Worm (Caenorhabditis elegans) whole organism, L4 larva: Measurements from ENCODE around the gene zak-1.
A peak's percentile ranks its signal among the peaks of the same experiment; 100 is the strongest.

ENCODE experiments used
- F10B5.3 ChIP-seq: sonication (generic microtip); optimal IDR thresholded peaks from 2 replicates; lab custom pipeline; 2016; ENCODE audit warnings: mild to moderate bottlenecking, missing genetic modification characterization, missing compliant biosample characterization
- F37D6.2 ChIP-seq: sonication (generic microtip); optimal IDR thresholded peaks from 2 replicates; lab custom pipeline; 2016; ENCODE audit warnings: mild to moderate bottlenecking, missing genetic modification characterization, missing compliant biosample characterization
- F49E8.2 ChIP-seq: sonication (generic microtip); optimal IDR thresholded peaks from 2 replicates; lab custom pipeline; 2016; ENCODE audit warnings: missing compliant biosample characterization, mild to moderate bottlenecking, missing genetic modification characterization, borderline replicate concordance
- R02D3.7 ChIP-seq: fragments of 150-350 bp; sonication (generic microtip); optimal IDR thresholded peaks from 3 replicates; lab custom pipeline; 2014; ENCODE audit warnings: missing biosample characterization, missing genetic modification characterization
- Y105C5A.15 ChIP-seq: fragments of 200-800 bp; sonication (Bioruptor generic); IDR thresholded peaks from 2 replicates; pipeline ENCODE4 v1.3.6; 2022; ENCODE audit warnings: missing genetic modification characterization, missing compliant biosample characterization
- Y5F2A.4 ChIP-seq: fragments of 200-800 bp; sonication (Bioruptor generic); optimal IDR thresholded peaks from 2 replicates; lab custom pipeline; 2018; ENCODE audit warnings: mild to moderate bottlenecking, missing genetic modification characterization, missing compliant biosample characterization
- ZK546.5 ChIP-seq, 2 experiments: sonication (generic microtip); optimal IDR thresholded peaks; 2 replicates each; lab custom pipeline; 2017; ENCODE audit warnings: missing biosample characterization in 2 of 2, missing genetic modification characterization in 2 of 2
- arid-1 ChIP-seq: fragments of 200-800 bp; sonication (Bioruptor generic); conservative IDR thresholded peaks from 2 replicates; pipeline ENCODE4 v1.3.6; 2022; ENCODE audit warnings: missing genetic modification reagents, missing genetic modification characterization, missing compliant biosample characterization
- ceh-28 ChIP-seq: fragments of 150-350 bp; optimal IDR thresholded peaks from 2 replicates; lab custom pipeline; 2014; ENCODE audit warnings: missing biosample characterization, missing genetic modification reagents, missing genetic modification characterization
- ceh-32 ChIP-seq: sonication (generic microtip); optimal IDR thresholded peaks from 2 replicates; lab custom pipeline; 2016; ENCODE audit warnings: mild to moderate bottlenecking, missing genetic modification characterization, missing compliant biosample characterization; ENCODE audit not compliant: poor library complexity
- ceh-44 ChIP-seq: fragments of 200-800 bp; sonication (Bioruptor generic); IDR thresholded peaks from 2 replicates; pipeline ENCODE4 v1.3.6; 2022; ENCODE audit warnings: missing genetic modification reagents, missing genetic modification characterization, missing compliant biosample characterization
- ceh-82 ChIP-seq: sonication (generic microtip); optimal IDR thresholded peaks from 2 replicates; lab custom pipeline; 2017; ENCODE audit warnings: missing biosample characterization, missing genetic modification characterization
- cey-2 ChIP-seq: sonication (generic microtip); optimal IDR thresholded peaks from 3 replicates; lab custom pipeline; 2017; ENCODE audit warnings: missing genetic modification characterization, mild to moderate bottlenecking, missing compliant biosample characterization, antibody characterized with exemption, borderline replicate concordance; ENCODE audit not compliant: insufficient read depth
- ctbp-1 ChIP-seq: fragments of 200-800 bp; sonication (Bioruptor generic); IDR thresholded peaks from 2 replicates; pipeline ENCODE4 v1.3.6; 2022; ENCODE audit warnings: missing genetic modification reagents, missing genetic modification characterization, missing compliant biosample characterization
- daf-16 ChIP-seq, 3 experiments: sonication (generic microtip); optimal IDR thresholded peaks; 2 replicates each; lab custom pipeline; 2016 to 2017; ENCODE audit warnings: missing genetic modification characterization in 3 of 3, missing genetic modification reagents in 3 of 3, mild to moderate bottlenecking in 2 of 3, missing compliant biosample characterization in 2 of 3, missing biosample characterization in 1 of 3, moderate library complexity in 1 of 3
- daf-19 ChIP-seq: fragments of 200-800 bp; sonication (Bioruptor generic); conservative IDR thresholded peaks from 2 replicates; pipeline ENCODE4 v1.3.6; 2022; ENCODE audit warnings: missing genetic modification characterization, missing compliant biosample characterization
- dmd-6 ChIP-seq: fragments of 200-800 bp; sonication (Bioruptor generic); IDR thresholded peaks from 2 replicates; pipeline ENCODE4 v1.3.6; 2022; ENCODE audit warnings: missing genetic modification reagents, missing genetic modification characterization, missing compliant biosample characterization
- dmd-9 ChIP-seq: fragments of 200-800 bp; sonication (Bioruptor generic); IDR thresholded peaks from 2 replicates; pipeline ENCODE4 v1.3.6; 2022; ENCODE audit warnings: missing genetic modification reagents, missing genetic modification characterization, missing compliant biosample characterization
- fos-1 ChIP-seq: fragments of 150-350 bp; optimal IDR thresholded peaks from 2 replicates; lab custom pipeline; 2014; ENCODE audit warnings: missing biosample characterization, missing genetic modification characterization
- gei-8 ChIP-seq: fragments of 200-800 bp; sonication (Bioruptor generic); optimal IDR thresholded peaks from 2 replicates; lab custom pipeline; 2018; ENCODE audit warnings: mild to moderate bottlenecking, missing genetic modification characterization, missing compliant biosample characterization
- hlh-11 ChIP-seq: fragments of 200-800 bp; sonication (Bioruptor generic); optimal IDR thresholded peaks from 2 replicates; lab custom pipeline; 2018; ENCODE audit warnings: mild to moderate bottlenecking, missing genetic modification characterization, missing compliant biosample characterization
- hlh-30 ChIP-seq: sonication (generic microtip); optimal IDR thresholded peaks from 2 replicates; lab custom pipeline; 2017; ENCODE audit warnings: antibody characterized with exemption, mild to moderate bottlenecking, missing genetic modification characterization, missing compliant biosample characterization; ENCODE audit not compliant: insufficient read depth
- jun-1 ChIP-seq: fragments of 150-350 bp; optimal IDR thresholded peaks from 2 replicates; lab custom pipeline; 2014; ENCODE audit warnings: missing biosample characterization, missing genetic modification reagents, missing genetic modification characterization
- lim-7 ChIP-seq: fragments of 200-800 bp; sonication (Bioruptor generic); IDR thresholded peaks from 2 replicates; pipeline ENCODE4 v1.3.6; 2022; ENCODE audit warnings: missing genetic modification characterization, missing compliant biosample characterization
- lin-13 ChIP-seq: fragments of 150-350 bp; optimal IDR thresholded peaks from 2 replicates; lab custom pipeline; 2014; ENCODE audit warnings: missing biosample characterization, missing genetic modification reagents, missing genetic modification characterization
- lin-15B ChIP-seq: fragments of 150-350 bp; sonication (generic microtip); optimal IDR thresholded peaks from 3 replicates; lab custom pipeline; 2014; ENCODE audit warnings: missing biosample characterization, missing genetic modification characterization
- lin-29 ChIP-seq: fragments of 200-800 bp; sonication (Bioruptor generic); IDR thresholded peaks from 2 replicates; pipeline ENCODE4 v1.3.6; 2022; ENCODE audit warnings: missing genetic modification reagents, missing genetic modification characterization, missing compliant biosample characterization
- lir-3 ChIP-seq: sonication (generic microtip); optimal IDR thresholded peaks from 2 replicates; lab custom pipeline; 2016; ENCODE audit warnings: mild to moderate bottlenecking, missing genetic modification characterization, missing compliant biosample characterization
- madf-5 ChIP-seq, 2 experiments: fragments of 200-800 bp; sonication (Bioruptor generic); IDR thresholded peaks; 2 replicates each; pipeline ENCODE4 v1.3.6; 2022; ENCODE audit warnings: missing compliant biosample characterization in 2 of 2, missing genetic modification characterization in 2 of 2
- mep-1 ChIP-seq: fragments of 150-350 bp; sonication (generic microtip); optimal IDR thresholded peaks from 3 replicates; lab custom pipeline; 2014; ENCODE audit warnings: missing biosample characterization, missing genetic modification characterization
- mxl-2 ChIP-seq: fragments of 200-800 bp; sonication (Bioruptor generic); conservative IDR thresholded peaks from 2 replicates; pipeline ENCODE4 v1.3.6; 2022; ENCODE audit warnings: missing genetic modification reagents, missing genetic modification characterization, missing compliant biosample characterization
- nhr-102 ChIP-seq: sonication (generic microtip); optimal IDR thresholded peaks from 2 replicates; lab custom pipeline; 2016; ENCODE audit warnings: mild to moderate bottlenecking, missing genetic modification characterization, moderate library complexity, missing compliant biosample characterization
- nhr-11 ChIP-seq: fragments of 150-350 bp; optimal IDR thresholded peaks from 2 replicates; lab custom pipeline; 2014; ENCODE audit warnings: missing biosample characterization, missing genetic modification characterization
- nhr-237 ChIP-seq: sonication (generic microtip); optimal IDR thresholded peaks from 2 replicates; lab custom pipeline; 2017; ENCODE audit warnings: missing biosample characterization, missing genetic modification characterization
- nhr-25 ChIP-seq: sonication (generic microtip); optimal IDR thresholded peaks from 2 replicates; lab custom pipeline; 2017; ENCODE audit warnings: missing genetic modification characterization, mild to moderate bottlenecking, missing compliant biosample characterization, antibody characterized with exemption, moderate library complexity, borderline replicate concordance; ENCODE audit not compliant: insufficient read depth
- nhr-28 ChIP-seq: fragments of 150-350 bp; optimal IDR thresholded peaks from 2 replicates; lab custom pipeline; 2014; ENCODE audit warnings: missing biosample characterization, missing genetic modification characterization
- nhr-42 ChIP-seq: fragments of 200-800 bp; sonication (Bioruptor generic); IDR thresholded peaks from 2 replicates; pipeline ENCODE4 v1.3.6; 2022; ENCODE audit warnings: missing genetic modification characterization, missing compliant biosample characterization
- nhr-77 ChIP-seq: fragments of 150-350 bp; optimal IDR thresholded peaks from 2 replicates; lab custom pipeline; 2014; ENCODE audit warnings: missing biosample characterization, missing genetic modification characterization
- php-3 ChIP-seq: fragments of 200-800 bp; sonication (Bioruptor generic); IDR thresholded peaks from 2 replicates; pipeline ENCODE4 v1.3.6; 2022; ENCODE audit warnings: missing genetic modification reagents, missing genetic modification characterization, missing compliant biosample characterization
- rbr-2 ChIP-seq: sonication (generic microtip); optimal IDR thresholded peaks from 2 replicates; lab custom pipeline; 2016; ENCODE audit warnings: missing genotype, missing genetic modification characterization, missing compliant biosample characterization
- sdz-12 ChIP-seq: fragments of 200-800 bp; sonication (Bioruptor generic); optimal IDR thresholded peaks from 2 replicates; lab custom pipeline; 2018; ENCODE audit warnings: mild to moderate bottlenecking, missing genetic modification characterization, missing compliant biosample characterization
- skn-1 ChIP-seq: fragments of 150-350 bp; optimal IDR thresholded peaks from 2 replicates; lab custom pipeline; 2014; ENCODE audit warnings: missing biosample characterization, missing genetic modification characterization
- snpc-1.2 ChIP-seq: fragments of 200-800 bp; sonication (Bioruptor generic); IDR thresholded peaks from 2 replicates; pipeline ENCODE4 v1.3.6; 2022; ENCODE audit warnings: missing genetic modification reagents, missing genetic modification characterization, missing compliant biosample characterization
- spr-1 ChIP-seq: sonication (generic microtip); optimal IDR thresholded peaks from 2 replicates; lab custom pipeline; 2016; ENCODE audit warnings: mild to moderate bottlenecking, missing genetic modification characterization, missing compliant biosample characterization
- spr-3 ChIP-seq: fragments of 200-800 bp; sonication (Bioruptor generic); optimal IDR thresholded peaks from 2 replicates; lab custom pipeline; 2018; ENCODE audit warnings: mild to moderate bottlenecking, missing genetic modification characterization, missing compliant biosample characterization
- tag-97 ChIP-seq: fragments of 200-800 bp; sonication (Bioruptor generic); IDR thresholded peaks from 2 replicates; pipeline ENCODE4 v1.3.6; 2022; ENCODE audit warnings: missing genetic modification characterization, missing compliant biosample characterization
- unc-39 ChIP-seq: sonication (generic microtip); optimal IDR thresholded peaks from 2 replicates; lab custom pipeline; 2017; ENCODE audit warnings: missing biosample characterization, missing genetic modification characterization
- unc-62 ChIP-seq, 3 experiments: fragments of 150-350 bp in 1 of 3; sonication (generic microtip); optimal IDR thresholded peaks in 2 of 3; peaks in 1 of 3; 1 replicate in 1 of 3; 2 replicates in 2 of 3; lab custom pipeline; 2014 to 2017; ENCODE audit warnings: missing biosample characterization in 3 of 3, missing genetic modification characterization in 3 of 3, missing genetic modification reagents in 3 of 3, missing genotype in 1 of 3
- zip-11 ChIP-seq: fragments of 200-800 bp; sonication (Bioruptor generic); IDR thresholded peaks from 2 replicates; pipeline ENCODE4 v1.3.6; 2022; ENCODE audit warnings: missing genetic modification characterization, missing compliant biosample characterization
- ztf-11 ChIP-seq: fragments of 150-350 bp; optimal IDR thresholded peaks from 2 replicates; lab custom pipeline; 2014; ENCODE audit warnings: missing biosample characterization, missing genetic modification characterization

The zak-1 gene

ce11 chrIII:6897587-6898064, 41.0 kb upstream of the zak-1 start, which contains the start of gene T07E3.4:
Gene T07E3.4 (plus strand): TSS chrIII:6898014.
- TF ChIP-seq nhr-25 (tag; lab: Kevin White, UChicago), result no peak
- no peak for TF ChIP-seq madf-5 (GFP tag; IDR thresholded peaks at IDR 0.05; lab: Robert Waterston, UW)
- no peak for TF ChIP-seq nhr-77
- TF ChIP-seq Y5F2A.4, result no peak
- no peak for TF ChIP-seq nhr-237
- no peak for TF ChIP-seq F37D6.2
- TF ChIP-seq arid-1, result no peak
- no peak for TF ChIP-seq R02D3.7
- TF ChIP-seq Y105C5A.15 (GFP tag; lab: Robert Waterston, UW), result no peak
- TF ChIP-seq daf-19 (GFP tag; lab: Robert Waterston, UW), result no peak
- no peak for TF ChIP-seq ceh-28 (tag; lab: Kevin White, UChicago)
- no peak for TF ChIP-seq unc-39 (tag; lab: Kevin White, UChicago)
- no peak for TF ChIP-seq lir-3
- no peak for TF ChIP-seq snpc-1.2 (GFP tag; lab: Robert Waterston, UW)
- peak; percentile 84 for TF ChIP-seq nhr-11 (tag; lab: Kevin White, UChicago)
- no peak for TF ChIP-seq lin-29
- TF ChIP-seq jun-1 (tag; lab: Kevin White, UChicago), result no peak
- peak; percentile 39 for TF ChIP-seq nhr-102 (tag; lab: Kevin White, UChicago)
- peak; percentile 93 for TF ChIP-seq hlh-11
- peak in 1 of 2 experiments; percentile 90 for TF ChIP-seq unc-62 (GFP tag; optimal IDR thresholded peaks at IDR 0.05 in 1 of 2; lab: Kevin White, UChicago)
- TF ChIP-seq unc-62 (tag; optimal IDR thresholded peaks at IDR 0.05; lab: Kevin White, UChicago), result no peak
- no peak for TF ChIP-seq ceh-44
- no peak for TF ChIP-seq ZK546.5 (tag; optimal IDR thresholded peaks at IDR 0.05; lab: Kevin White, UChicago)
- no peak for TF ChIP-seq lin-15B (tag; lab: Kevin White, UChicago)
- peak; percentile 9 for TF ChIP-seq gei-8
- peak; percentile 91 for TF ChIP-seq hlh-30 (tag; lab: Kevin White, UChicago)
- peak; percentile 84 for TF ChIP-seq nhr-28 (tag; lab: Kevin White, UChicago)
- no peak for TF ChIP-seq nhr-42 (GFP tag; lab: Robert Waterston, UW)
- no peak for TF ChIP-seq spr-3
- peak; percentile 69 for TF ChIP-seq mep-1 (tag; lab: Kevin White, UChicago)
- no peak for TF ChIP-seq tag-97
- no peak for TF ChIP-seq ceh-82
- peak; percentile 22 for TF ChIP-seq spr-1
- 0 out of 2 replicates have a peak, but pooled peaks have one; percentile 39 for TF ChIP-seq php-3 (GFP tag; lab: Robert Waterston, UW)
- TF ChIP-seq dmd-9 (GFP tag; lab: Robert Waterston, UW), result no peak
- TF ChIP-seq F10B5.3 (tag; lab: Kevin White, UChicago), result no peak
- TF ChIP-seq rbr-2 (tag; lab: Kevin White, UChicago), result peak; percentile 54
- peak; percentile 46 for TF ChIP-seq lin-13 (GFP tag; lab: Kevin White, UChicago)
- peak; percentile 19 for TF ChIP-seq cey-2 (tag; lab: Kevin White, UChicago)
- no peak for TF ChIP-seq skn-1
- TF ChIP-seq ctbp-1, result peak; percentile 57; the same call in 1 of the 2 replicates
- no peak for TF ChIP-seq zip-11 (GFP tag; lab: Robert Waterston, UW)
- peak; percentile 94 for TF ChIP-seq dmd-6 (GFP tag; lab: Robert Waterston, UW)
- TF ChIP-seq ceh-32 (tag; lab: Kevin White, UChicago), result no peak
- TF ChIP-seq ztf-11 (tag; lab: Kevin White, UChicago), result no peak
- TF ChIP-seq F49E8.2 (tag; lab: Kevin White, UChicago), result no peak
- TF ChIP-seq sdz-12 (GFP tag; lab: Kevin White, UChicago), result no peak
- peak in 1 of 2 experiments; percentile 18 for TF ChIP-seq daf-16 (GFP tag; optimal IDR thresholded peaks at IDR 0.05; lab: Kevin White, UChicago)
- peak; percentile 68 for TF ChIP-seq daf-16 (tag; optimal IDR thresholded peaks at IDR 0.05; lab: Kevin White, UChicago)
- TF ChIP-seq lim-7, result no peak
- no peak for TF ChIP-seq fos-1 (tag; lab: Kevin White, UChicago)
- TF ChIP-seq mxl-2, result peak; percentile 99
